Fruit fly (Drosophila melanogaster): ENCODE results near the gene Jon25Biii.

Gene Jon25Biii

DNA sequence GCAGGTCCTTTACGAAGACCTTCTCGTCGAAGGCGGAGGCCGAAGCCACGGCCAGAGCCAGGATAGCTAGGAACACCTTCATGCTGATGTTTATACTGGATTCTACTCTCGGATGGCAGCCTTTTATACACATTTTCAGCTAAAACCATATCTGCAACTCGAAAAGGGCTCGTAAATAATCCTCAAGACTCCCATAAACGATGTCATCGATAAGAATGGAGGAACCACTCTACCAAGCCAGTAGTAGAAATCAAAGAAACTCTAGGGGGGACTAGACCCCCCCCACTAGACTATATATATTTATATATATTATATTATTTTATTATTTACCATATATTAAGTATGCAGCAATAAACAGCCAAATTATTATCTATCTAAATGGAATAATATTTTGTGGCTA is at the start of gene Jon25Biii:
Gene Jon25Biii, minus strand, starts transcription at position 101 of the 400 bp plus-strand sequence.
- TF ChIP-seq ss (GFP tag; optimal IDR thresholded peaks at IDR 0.05) (no peak), CG34406 (GFP tag; optimal IDR thresholded peaks at IDR 0.05) (no peak), CG10669 (GFP tag; optimal IDR thresholded peaks at IDR 0.05) (no peak), dsx (GFP tag; optimal IDR thresholded peaks at IDR 0.05; ENCODE audit: poor library complexity, severe bottlenecking) (no peak), Hr4 (GFP tag; optimal IDR thresholded peaks at IDR 0.05) (no peak), CG7368 (GFP tag; optimal IDR thresholded peaks at IDR 0.05) (no peak), salr (GFP tag; optimal IDR thresholded peaks at IDR 0.05) (no peak)

DNA sequence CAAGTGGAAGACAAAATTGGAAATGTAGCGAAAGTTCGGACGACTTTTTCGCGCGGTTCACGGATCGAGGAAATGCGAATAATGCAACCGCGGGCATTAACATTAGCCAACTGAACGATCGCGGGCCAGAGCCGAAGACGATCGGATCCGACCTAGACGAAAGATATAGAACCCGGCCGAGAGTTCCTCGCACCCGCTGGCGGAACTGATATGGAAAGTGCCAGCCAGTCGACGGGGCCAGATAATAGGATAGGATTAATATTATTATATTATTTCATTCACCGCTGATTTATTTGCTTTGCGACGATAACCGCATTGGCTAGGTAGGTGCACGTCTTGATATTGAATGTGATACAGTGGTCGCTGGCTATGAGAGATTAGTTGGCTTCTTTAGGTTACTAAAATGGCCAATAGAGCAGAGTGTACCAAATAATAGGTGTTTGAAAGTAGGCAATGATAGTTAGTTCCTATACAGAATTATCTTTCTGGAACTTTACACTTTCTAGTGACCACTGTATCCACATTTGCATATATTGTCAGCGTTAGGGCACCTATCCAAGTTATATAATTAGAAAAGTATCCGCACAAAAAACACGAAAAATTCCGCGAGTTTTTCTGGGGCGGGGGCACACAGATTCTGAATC is 48.9 kb upstream of the Jon25Biii start:
- TF ChIP-seq CG3032 (tag; optimal IDR thresholded peaks at IDR 0.05) (peak; percentile 59), CG6276 (GFP tag; optimal IDR thresholded peaks at IDR 0.05) (peak; percentile 73), achi (GFP tag; optimal IDR thresholded peaks at IDR 0.05) (peak; percentile 78), lz (GFP tag; optimal IDR thresholded peaks at IDR 0.05) (peak; percentile 62), Sox14 (GFP tag; optimal IDR thresholded peaks at IDR 0.05) (peak; percentile 71), Sox15 (GFP tag; optimal IDR thresholded peaks at IDR 0.05) (peak; percentile 54), CG31627 (GFP tag; optimal IDR thresholded peaks at IDR 0.05) (peak; percentile 74), CG6792 (GFP tag; optimal IDR thresholded peaks at IDR 0.05) (peak; percentile 34), CG16779 (tag; optimal IDR thresholded peaks at IDR 0.05) (peak; percentile 56), ss (GFP tag; optimal IDR thresholded peaks at IDR 0.05) (peak in 1 of 2 experiments; percentile 7), vri (GFP tag; optimal IDR thresholded peaks at IDR 0.05) (peak; percentile 87), salr (GFP tag; optimal IDR thresholded peaks at IDR 0.05) (peak; percentile 54 to 64), Ets21C (GFP tag; optimal IDR thresholded peaks at IDR 0.05) (peak; percentile 55), Lpt (GFP tag; optimal IDR thresholded peaks at IDR 0.05) (peak; percentile 60), eg (GFP tag; IDR thresholded peaks at IDR 0.05) (peak; percentile 91), CG10631 (GFP tag; optimal IDR thresholded peaks at IDR 0.05) (peak; percentile 74), fd85E (GFP tag; optimal IDR thresholded peaks at IDR 0.05) (no peak), Ets96B (tag; optimal IDR thresholded peaks at IDR 0.05) (peak; percentile 68), CG4318 (GFP tag; optimal IDR thresholded peaks at IDR 0.05) (peak; percentile 45), CG34406 (GFP tag; optimal IDR thresholded peaks at IDR 0.05) (peak; percentile 47), spab (GFP tag; optimal IDR thresholded peaks at IDR 0.05) (peak; percentile 64), CG9139 (GFP tag; optimal IDR thresholded peaks at IDR 0.05) (no peak), CG15336 (GFP tag; IDR thresholded peaks at IDR 0.05) (peak; percentile 76; the same call in 1 of the 2 replicates), net (GFP tag; optimal IDR thresholded peaks at IDR 0.05) (peak; percentile 67), CG7368 (GFP tag; optimal IDR thresholded peaks at IDR 0.05) (peak; percentile 43), CG6854 (GFP tag; optimal IDR thresholded peaks at IDR 0.05) (no peak), Hr4 (GFP tag; optimal IDR thresholded peaks at IDR 0.05) (peak; percentile 87), CG3919 (GFP tag; optimal IDR thresholded peaks at IDR 0.05) (peak; percentile 77), Eip78C (GFP tag) (peak; percentile 90), acj6 (GFP tag; optimal IDR thresholded peaks at IDR 0.05) (peak; percentile 77), dac (GFP tag; optimal IDR thresholded peaks at IDR 0.05) (peak; percentile 46), Blimp-1 (GFP tag; optimal IDR thresholded peaks at IDR 0.05) (no peak), CG8632 (GFP tag; optimal IDR thresholded peaks at IDR 0.05) (peak; percentile 63), CG11902 (GFP tag; optimal IDR thresholded peaks at IDR 0.05) (peak; percentile 38), cyc (GFP tag; optimal IDR thresholded peaks at IDR 0.05) (peak; percentile 68), CG8319 (GFP tag; optimal IDR thresholded peaks at IDR 0.05) (peak; percentile 22), pdm3 (GFP tag; optimal IDR thresholded peaks at IDR 0.05) (peak; percentile 76), Met (GFP tag; optimal IDR thresholded peaks at IDR 0.05) (peak; percentile 73), esn (GFP tag; optimal IDR thresholded peaks at IDR 0.05) (peak; percentile 61), Eip75B (GFP tag; optimal IDR thresholded peaks at IDR 0.05) (peak; percentile 68), CG11294 (GFP tag; IDR thresholded peaks at IDR 0.05) (peak; percentile 84), Hr38 (GFP tag; optimal IDR thresholded peaks at IDR 0.05) (no peak), svp (GFP tag) (peak; percentile 80), dsx (GFP tag; optimal IDR thresholded peaks at IDR 0.05; ENCODE audit: poor library complexity, severe bottlenecking) (no peak), Hr39 (GFP tag; optimal IDR thresholded peaks at IDR 0.05) (peak; percentile 75), OdsH (GFP tag; optimal IDR thresholded peaks at IDR 0.05) (peak; percentile 78), CG10669 (GFP tag; optimal IDR thresholded peaks at IDR 0.05) (peak; percentile 51), Sox102F (GFP tag; optimal IDR thresholded peaks at IDR 0.05) (peak; percentile 59)

All from whole organism, prepupa.